Fruit fly (Drosophila melanogaster) whole organism, wandering third instar larva: Measurements from ENCODE around the gene elB.

Experiments used
- CG32264 ChIP-seq: fragments of 200-800 bp; sonication (Bioruptor generic); optimal IDR thresholded peaks from 2 replicates; lab custom pipeline; 2016; ENCODE audit warnings: missing biosample characterization, missing genetic modification characterization
- CG9705 ChIP-seq: fragments of 200-800 bp; sonication (Bioruptor generic); optimal IDR thresholded peaks from 2 replicates; lab custom pipeline; 2018; ENCODE audit warnings: missing biosample characterization, mild to moderate bottlenecking, missing genetic modification characterization
- CrebA ChIP-seq: fragments of 200-800 bp; sonication (Bioruptor generic); optimal IDR thresholded peaks from 2 replicates; lab custom pipeline; 2016; ENCODE audit warnings: missing biosample characterization, mild to moderate bottlenecking, missing genetic modification characterization, borderline replicate concordance
- Dfd ChIP-seq: fragments of >200 bp; optimal IDR thresholded peaks from 2 replicates; lab custom pipeline; 2017; ENCODE audit warnings: missing biosample characterization, missing genetic modification characterization
- Dif ChIP-seq: fragments of 200-275, 200-300 bp; sonication (Bioruptor generic); optimal IDR thresholded peaks from 2 replicates; lab custom pipeline; 2018; ENCODE audit warnings: missing biosample characterization, missing genetic modification characterization; ENCODE audit not compliant: partially characterized antibody
- GATAd ChIP-seq: sonication (Bioruptor generic); optimal IDR thresholded peaks from 2 replicates; lab custom pipeline; 2016; ENCODE audit warnings: missing biosample characterization, missing genetic modification characterization
- HLH106 ChIP-seq: fragments of 200-800 bp; optimal IDR thresholded peaks from 3 replicates; lab custom pipeline; 2019; ENCODE audit warnings: missing biosample characterization, mild to moderate bottlenecking, missing genetic modification characterization, moderate library complexity
- Hr78 ChIP-seq: fragments of >200 bp; optimal IDR thresholded peaks from 2 replicates; lab custom pipeline; 2017; ENCODE audit warnings: missing biosample characterization, missing genetic modification characterization
- Hr83 ChIP-seq: fragments of 200-300 bp; sonication (Bioruptor generic); optimal IDR thresholded peaks from 2 replicates; lab custom pipeline; 2016; ENCODE audit warnings: missing biosample characterization, mild to moderate bottlenecking, missing genetic modification characterization, moderate library complexity; ENCODE audit not compliant: poor library complexity, severe bottlenecking
- Jra ChIP-seq: sonication (Bioruptor generic); optimal IDR thresholded peaks from 2 replicates; lab custom pipeline; 2016; ENCODE audit warnings: missing biosample characterization, missing genetic modification characterization
- Myc ChIP-seq: fragments of >200 bp; optimal IDR thresholded peaks from 2 replicates; lab custom pipeline; 2017
- N ChIP-seq: fragments of >200 bp; optimal IDR thresholded peaks from 2 replicates; lab custom pipeline; 2018; ENCODE audit warnings: missing biosample characterization, missing external identifiers, missing genetic modification characterization
- OdsH ChIP-seq: fragments of 200-800 bp; sonication (Bioruptor generic); optimal IDR thresholded peaks from 2 replicates; lab custom pipeline; 2016; ENCODE audit warnings: missing biosample characterization, mild to moderate bottlenecking, missing genetic modification characterization
- Rel ChIP-seq, 2 experiments: fragments of 200-800 bp; sonication (Bioruptor generic) in 1 of 2; optimal IDR thresholded peaks; 2 replicates in 1 of 2; 3 replicates in 1 of 2; lab custom pipeline; 2016 to 2019; ENCODE audit warnings: mild to moderate bottlenecking in 2 of 2, missing biosample characterization in 2 of 2, missing genetic modification characterization in 2 of 2, moderate library complexity in 1 of 2
- Sp1 ChIP-seq: fragments of 200-800 bp; sonication (Bioruptor generic); optimal IDR thresholded peaks from 3 replicates; lab custom pipeline; 2019; ENCODE audit warnings: missing biosample characterization, mild to moderate bottlenecking, missing genetic modification characterization, moderate library complexity
- Vsx2 ChIP-seq: fragments of 200-300, 225-300 bp; sonication (Bioruptor generic); optimal IDR thresholded peaks from 2 replicates; lab custom pipeline; 2018; ENCODE audit warnings: missing biosample characterization, missing genetic modification characterization; ENCODE audit not compliant: partially characterized antibody
- br ChIP-seq: fragments of 200-800 bp; sonication (Bioruptor generic); optimal IDR thresholded peaks from 2 replicates; lab custom pipeline; 2016; ENCODE audit warnings: missing biosample characterization, missing genetic modification characterization
- brk ChIP-seq: fragments of 200-800 bp; sonication (Bioruptor generic); optimal IDR thresholded peaks from 2 replicates; lab custom pipeline; 2016; ENCODE audit warnings: missing biosample characterization, mild to moderate bottlenecking, missing genetic modification characterization
- dl ChIP-seq, 2 experiments: fragments of 175-275, 200-275 bp in 1 of 2; fragments of 200-275 bp in 1 of 2; sonication (Bioruptor generic); optimal IDR thresholded peaks; lab custom pipeline; 2018; ENCODE audit warnings: mild to moderate bottlenecking in 2 of 2, missing biosample characterization in 2 of 2, missing genetic modification characterization in 2 of 2, moderate library complexity in 2 of 2; ENCODE audit not compliant: partially characterized antibody in 2 of 2, insufficient read depth in 1 of 2
- dmrt93B ChIP-seq: fragments of 200-800 bp; sonication (Bioruptor generic); optimal IDR thresholded peaks from 2 replicates; lab custom pipeline; 2018; ENCODE audit warnings: missing biosample characterization, mild to moderate bottlenecking, missing genetic modification characterization
- dsf ChIP-seq: sonication (Bioruptor generic); optimal IDR thresholded peaks from 2 replicates; lab custom pipeline; 2016; ENCODE audit warnings: missing biosample characterization, missing genetic modification characterization, borderline replicate concordance
- ey ChIP-seq: fragments of 200-800 bp; sonication (Bioruptor generic); optimal IDR thresholded peaks from 2 replicates; lab custom pipeline; 2016; ENCODE audit warnings: missing biosample characterization, missing genetic modification characterization
- foxo ChIP-seq, 2 experiments: fragments of 200-800 bp; sonication (Bioruptor generic); optimal IDR thresholded peaks; 2 replicates in 1 of 2; 3 replicates in 1 of 2; lab custom pipeline; 2016 to 2017; ENCODE audit warnings: missing biosample characterization in 2 of 2, missing genetic modification characterization in 2 of 2
- fru ChIP-seq: fragments of 200-800 bp; sonication (Bioruptor generic); optimal IDR thresholded peaks from 3 replicates; lab custom pipeline; 2016; ENCODE audit warnings: missing biosample characterization, mild to moderate bottlenecking, missing genetic modification characterization
- h ChIP-seq: fragments of 200-800 bp; sonication (Bioruptor generic); optimal IDR thresholded peaks from 3 replicates; lab custom pipeline; 2016; ENCODE audit warnings: missing biosample characterization, mild to moderate bottlenecking, missing genetic modification characterization
- jim ChIP-seq: fragments of 175-275, 200-325 bp; sonication (Bioruptor generic); optimal IDR thresholded peaks from 2 replicates; lab custom pipeline; 2016; ENCODE audit warnings: missing biosample characterization, mild to moderate bottlenecking, missing genetic modification characterization
- lola ChIP-seq: fragments of >200 bp; optimal IDR thresholded peaks from 2 replicates; lab custom pipeline; 2017; ENCODE audit warnings: missing biosample characterization, missing genetic modification characterization
- rgr ChIP-seq: fragments of 200-800 bp; sonication (Bioruptor generic); optimal IDR thresholded peaks from 3 replicates; lab custom pipeline; 2016; ENCODE audit warnings: missing biosample characterization, mild to moderate bottlenecking, missing genetic modification characterization
- sage ChIP-seq: fragments of 200-800 bp; sonication (Bioruptor generic); optimal IDR thresholded peaks from 2 replicates; lab custom pipeline; 2016; ENCODE audit warnings: missing biosample characterization, mild to moderate bottlenecking, missing genetic modification characterization
- sv ChIP-seq: fragments of 200-800 bp; sonication (Bioruptor generic); optimal IDR thresholded peaks from 3 replicates; lab custom pipeline; 2016; ENCODE audit warnings: missing biosample characterization, missing genetic modification characterization
- tai ChIP-seq: sonication (Bioruptor generic); optimal IDR thresholded peaks from 2 replicates; lab custom pipeline; 2016; ENCODE audit warnings: missing biosample characterization, missing genetic modification characterization
- usp ChIP-seq: fragments of >200 bp; optimal IDR thresholded peaks from 2 replicates; lab custom pipeline; 2017; ENCODE audit warnings: missing biosample characterization, missing genetic modification characterization
- woc ChIP-seq: sonication (Bioruptor generic); optimal IDR thresholded peaks from 2 replicates; lab custom pipeline; 2016; ENCODE audit warnings: missing biosample characterization, mild to moderate bottlenecking, missing genetic modification characterization

Gene elB

dm6 chr2L:14396263-14396662 lies 13.1 kb downstream of the elB start:
- TF ChIP-seq CG32264 (GFP tag; lab: Kevin White, UChicago) (no peak), dmrt93B (no peak), usp (GFP tag; lab: Kevin White, UChicago) (no peak), GATAd (GFP tag; lab: Kevin White, UChicago) (no peak), dsf (GFP tag; lab: Kevin White, UChicago) (no peak), tai (GFP tag; lab: Kevin White, UChicago) (no peak), Sp1 (GFP tag; lab: Kevin White, UChicago) (no peak), Dfd (GFP tag; lab: Kevin White, UChicago) (no peak), lola (GFP tag; lab: Kevin White, UChicago) (no peak), Myc (no peak), rgr (GFP tag; lab: Kevin White, UChicago) (no peak), dl (GFP tag; optimal IDR thresholded peaks at IDR 0.05; lab: Kevin White, UChicago; ENCODE audit: insufficient read depth in 1 of 2, partially characterized antibody in 2 of 2) (no peak), Hr78 (GFP tag; lab: Kevin White, UChicago) (no peak), ey (GFP tag; lab: Kevin White, UChicago) (no peak), CG9705 (GFP tag; lab: Kevin White, UChicago) (no peak), br (GFP tag; lab: Kevin White, UChicago) (no peak)

- no peak for TF ChIP-seq sage
- no peak for TF ChIP-seq Dif
- no peak for TF ChIP-seq lola (GFP tag; lab: Kevin White, UChicago)
- no peak for TF ChIP-seq CG32264 (GFP tag; lab: Kevin White, UChicago)
- no peak for TF ChIP-seq brk (GFP tag; lab: Kevin White, UChicago)
- TF ChIP-seq dsf (GFP tag; lab: Kevin White, UChicago) = no peak
- no peak for TF ChIP-seq Hr78 (GFP tag; lab: Kevin White, UChicago)
- no peak for TF ChIP-seq CG9705 (GFP tag; lab: Kevin White, UChicago)
- no peak for TF ChIP-seq ey (GFP tag; lab: Kevin White, UChicago)
- no peak for TF ChIP-seq Vsx2 (GFP tag; lab: Kevin White, UChicago)
- no peak for TF ChIP-seq HLH106 (tag; lab: Kevin White, UChicago)
- no peak for TF ChIP-seq rgr (GFP tag; lab: Kevin White, UChicago)
- TF ChIP-seq GATAd (GFP tag; lab: Kevin White, UChicago) = no peak
- no peak for TF ChIP-seq Sp1 (GFP tag; lab: Kevin White, UChicago)
- no peak for TF ChIP-seq foxo (GFP tag; optimal IDR thresholded peaks at IDR 0.05; lab: Kevin White, UChicago)
- no peak for TF ChIP-seq dl (GFP tag; optimal IDR thresholded peaks at IDR 0.05; lab: Kevin White, UChicago; ENCODE audit: insufficient read depth in 1 of 2, partially characterized antibody in 2 of 2)
- TF ChIP-seq Myc = no peak
- no peak for TF ChIP-seq tai (GFP tag; lab: Kevin White, UChicago)
Measured at dm6 chr2L:14395065-14395439, 14.3 kb downstream of the elB start.

dm6 chr2L:14394298-14395064 lies 14.9 kb downstream of the elB start:
- TF ChIP-seq HLH106 (tag; lab: Kevin White, UChicago) = peak; percentile 28
- no peak for TF ChIP-seq tai (GFP tag; lab: Kevin White, UChicago)
- TF ChIP-seq Hr83 (GFP tag; lab: Kevin White, UChicago) = no peak
- TF ChIP-seq sage = peak; percentile 11
- TF ChIP-seq CG32264 (GFP tag; lab: Kevin White, UChicago) = no peak
- peak; percentile 8 for TF ChIP-seq ey (GFP tag; lab: Kevin White, UChicago)
- TF ChIP-seq Sp1 (GFP tag; lab: Kevin White, UChicago) = peak; percentile 65
- peak; percentile 26 for TF ChIP-seq h (GFP tag; lab: Kevin White, UChicago)
- no peak for TF ChIP-seq lola (GFP tag; lab: Kevin White, UChicago)
- peak in 1 of 2 experiments; percentile 41 for TF ChIP-seq foxo (GFP tag; optimal IDR thresholded peaks at IDR 0.05; lab: Kevin White, UChicago)
- peak; percentile 7 for TF ChIP-seq rgr (GFP tag; lab: Kevin White, UChicago)
- TF ChIP-seq woc = peak; percentile 28
- no peak for TF ChIP-seq jim
- TF ChIP-seq CrebA (GFP tag; lab: Kevin White, UChicago) = peak; percentile 51
- TF ChIP-seq Vsx2 (GFP tag; lab: Kevin White, UChicago) = no peak
- peak; percentile 13 for TF ChIP-seq Rel (GFP tag; optimal IDR thresholded peaks at IDR 0.05; lab: Kevin White, UChicago)
- TF ChIP-seq Rel (tag; optimal IDR thresholded peaks at IDR 0.05; lab: Kevin White, UChicago) = peak; percentile 55

- TF ChIP-seq Jra (GFP tag; lab: Kevin White, UChicago) (no peak), sv (GFP tag; lab: Kevin White, UChicago) (no peak), Hr83 (GFP tag; lab: Kevin White, UChicago) (no peak), Myc (no peak), OdsH (GFP tag; lab: Kevin White, UChicago) (no peak), Sp1 (GFP tag; lab: Kevin White, UChicago) (no peak), dsf (GFP tag; lab: Kevin White, UChicago) (no peak), GATAd (GFP tag; lab: Kevin White, UChicago) (no peak), N (GFP tag; lab: Kevin White, UChicago) (no peak), Hr78 (GFP tag; lab: Kevin White, UChicago) (no peak), fru (GFP tag; lab: Kevin White, UChicago) (no peak)
- TF ChIP-seq, all 38 proteins: peak for 0
Measured at dm6 chr2L:14393527-14393926, 15.8 kb downstream of the elB start.
